Worm (Caenorhabditis elegans) whole organism, L4/young adult: Measurements from ENCODE around the gene M70.5.
"Not testable (repeated sequence)": the region's sequence is repeated elsewhere in the genome, so short reads cannot be mapped to it uniquely, and the experiment has no call there.

ENCODE experiments used
- W03F9.2 ChIP-seq: fragments of 150-350 bp; optimal IDR thresholded peaks from 2 replicates; lab custom pipeline; 2014; ENCODE audit warnings: missing biosample characterization, missing genetic modification characterization
- dao-5 ChIP-seq: sonication (generic microtip); optimal IDR thresholded peaks from 2 replicates; lab custom pipeline; 2016; ENCODE audit warnings: missing genotype, missing genetic modification characterization, moderate library complexity, missing compliant biosample characterization
- him-1 ChIP-seq: sonication (generic microtip); optimal IDR thresholded peaks from 2 replicates; lab custom pipeline; 2016; ENCODE audit warnings: missing genotype, missing genetic modification reagents, missing genetic modification characterization, missing compliant biosample characterization

M70.5 gene

DNA sequence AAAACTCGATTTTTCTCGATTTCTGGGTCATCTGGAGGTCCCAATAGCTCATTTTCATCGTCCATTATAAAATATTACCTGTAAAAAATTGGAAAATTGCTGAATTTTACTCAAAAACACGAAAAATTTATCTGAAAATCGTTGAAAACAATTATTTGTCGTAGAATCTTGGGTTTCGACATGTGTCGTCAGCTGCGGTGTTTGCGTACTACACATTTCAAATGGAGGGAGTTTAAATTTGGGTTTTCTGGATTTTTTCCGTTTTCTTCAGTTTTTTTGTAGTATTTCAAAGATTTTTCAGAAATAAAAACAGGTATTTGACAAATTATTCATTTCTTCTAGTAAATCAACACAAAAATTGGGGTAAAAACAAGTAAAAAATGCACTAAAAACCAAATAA is at the start of gene M70.5:
TSS of gene M70.5 (minus strand) at position 78 of the 400 bp plus-strand sequence.
- TF ChIP-seq him-1 (tag; lab: Kevin White, UChicago); dao-5; W03F9.2 (tag; lab: Kevin White, UChicago): not testable (repeated sequence)

DNA sequence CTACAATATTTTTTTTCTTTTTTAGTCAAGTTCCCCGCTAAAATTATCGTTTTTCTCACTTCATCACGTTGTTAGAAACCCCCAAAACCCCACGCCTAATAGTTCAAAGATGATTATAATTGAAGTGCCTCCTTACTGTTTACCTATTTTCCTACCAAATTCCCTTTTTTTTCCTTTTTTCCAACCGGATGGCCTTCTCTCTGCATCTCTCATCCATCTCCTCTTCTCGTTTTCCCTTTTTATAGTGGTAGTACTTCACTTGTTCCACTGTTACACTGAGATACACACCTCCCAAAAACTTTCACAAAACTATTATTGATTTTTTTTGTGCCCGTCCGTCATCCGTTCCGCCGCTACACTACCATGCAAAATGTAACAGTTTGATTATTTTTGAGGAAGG is 47.6 kb upstream of the M70.5 start, which contains the start of gene nsy-4:
TSS of gene nsy-4 (plus strand) at position 274 of the 400 bp plus-strand sequence.
- no peak for TF ChIP-seq W03F9.2 (tag; lab: Kevin White, UChicago)
- no peak for TF ChIP-seq dao-5
- no peak for TF ChIP-seq him-1 (tag; lab: Kevin White, UChicago)

DNA sequence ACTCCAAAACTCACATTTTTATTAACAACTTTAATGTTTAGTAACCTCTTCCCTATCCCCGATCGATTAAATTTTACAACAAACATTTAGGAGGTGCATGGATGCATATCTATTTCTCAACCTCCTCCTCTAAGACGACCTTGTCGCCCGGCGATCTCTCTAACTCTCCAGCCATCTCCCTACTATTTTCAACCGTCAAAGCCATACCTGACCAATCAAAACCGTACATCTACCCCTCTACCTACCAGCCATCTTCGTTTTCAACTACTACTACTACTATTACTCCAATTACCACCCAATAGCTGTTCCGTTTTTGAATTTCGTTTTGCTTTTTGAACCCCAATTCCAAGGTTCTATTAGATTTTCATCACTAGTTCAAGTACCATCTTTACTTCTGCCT is 46.1 kb upstream of the M70.5 start:
- no peak for TF ChIP-seq dao-5
- no peak for TF ChIP-seq him-1 (tag; lab: Kevin White, UChicago)
- no peak for TF ChIP-seq W03F9.2 (tag; lab: Kevin White, UChicago)

DNA sequence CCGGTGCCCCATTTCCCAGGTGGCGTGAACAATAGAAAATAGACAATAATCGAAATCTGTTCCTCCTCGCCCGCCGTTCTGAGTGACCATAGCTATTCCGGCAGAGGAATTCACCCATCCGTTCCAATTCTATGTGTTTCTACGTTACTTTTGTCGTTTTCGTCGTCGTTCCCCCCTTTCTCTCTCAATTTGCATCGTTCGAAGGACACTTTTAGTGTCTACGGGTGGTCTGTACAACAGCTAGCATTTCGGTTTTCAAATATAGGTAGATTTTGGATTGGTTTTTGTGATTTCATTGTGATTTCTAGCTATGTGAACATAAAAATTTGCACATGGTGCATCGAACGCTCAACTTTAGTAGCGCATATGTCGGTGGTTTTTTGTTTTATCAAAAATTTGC is 44.6 kb upstream of the M70.5 start:
- TF ChIP-seq him-1 (tag; lab: Kevin White, UChicago), result no peak
- TF ChIP-seq W03F9.2 (tag; lab: Kevin White, UChicago), result no peak
- no peak for TF ChIP-seq dao-5

DNA sequence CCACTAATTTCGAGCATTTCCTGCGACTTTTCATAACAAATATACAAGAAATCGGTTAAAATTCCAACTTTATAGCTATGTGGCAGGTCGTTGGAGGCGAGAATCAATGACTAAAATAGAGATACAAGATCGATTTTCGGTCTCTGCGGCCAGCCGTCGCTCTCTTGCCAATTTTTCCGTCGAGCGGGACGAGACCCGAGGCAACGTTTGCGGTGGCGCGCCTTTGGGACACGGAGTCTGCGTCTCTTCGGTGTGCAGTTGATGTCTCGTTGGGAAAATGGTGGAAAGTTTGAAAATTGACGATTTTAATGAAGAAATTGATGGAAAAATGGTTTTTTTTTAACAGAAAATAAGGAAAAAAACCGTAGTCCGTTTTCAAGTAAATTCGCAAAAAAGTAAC is 41.4 kb upstream of the M70.5 start:
- TF ChIP-seq him-1 (tag; lab: Kevin White, UChicago) (no peak), dao-5 (no peak), W03F9.2 (tag; lab: Kevin White, UChicago) (no peak)

DNA sequence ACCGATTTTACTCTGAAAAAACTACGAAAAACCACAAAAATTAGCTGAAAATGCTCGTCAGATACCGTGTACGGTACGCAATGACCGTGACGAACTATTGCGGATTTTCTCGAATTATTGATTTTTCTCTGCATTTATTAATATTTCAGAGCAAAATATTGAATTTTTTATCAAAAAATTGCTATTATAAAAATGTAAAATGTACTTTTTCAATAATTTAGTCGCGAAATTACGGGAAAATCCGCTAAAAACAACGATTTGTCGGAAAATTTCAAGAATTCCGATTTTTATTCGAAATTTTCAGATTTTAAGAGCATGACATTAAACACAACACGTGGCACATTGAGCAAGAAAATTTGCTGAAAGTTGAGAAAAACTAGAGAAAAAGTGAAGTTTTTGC is 40.9 kb upstream of the M70.5 start, which contains the start of gene Y38F2AL.12:
TSS of gene Y38F2AL.12 (plus strand) at position 301 of the 400 bp plus-strand sequence.
- no peak for TF ChIP-seq W03F9.2 (tag; lab: Kevin White, UChicago)
- TF ChIP-seq him-1 (tag; lab: Kevin White, UChicago), result no peak
- no peak for TF ChIP-seq dao-5

DNA sequence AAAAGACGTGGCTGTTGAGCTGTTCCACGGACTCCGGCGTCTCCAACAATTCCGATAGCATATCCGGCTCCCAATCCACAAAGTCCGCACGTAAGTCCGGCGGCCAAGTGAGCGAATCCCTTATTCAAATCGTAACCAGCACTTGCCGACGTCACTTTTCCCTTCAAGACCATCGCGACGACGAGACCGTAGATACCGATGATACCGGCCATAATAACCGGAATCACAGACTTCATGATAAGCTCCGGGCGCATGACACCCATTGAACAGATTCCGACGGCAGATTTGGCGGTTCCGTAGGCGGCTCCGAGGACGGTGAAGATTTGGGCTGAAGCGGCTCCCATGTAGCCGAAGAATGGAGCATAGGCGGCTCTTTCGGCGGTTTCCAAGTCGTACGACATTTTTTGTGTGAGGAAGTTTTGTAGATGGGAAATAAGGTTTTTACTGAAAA is 40.1 kb upstream of the M70.5 start, which contains the start of gene vha-3:
TSS of gene vha-3 (minus strand) at position 401 of the 451 bp plus-strand sequence.
- TF ChIP-seq him-1 (tag; lab: Kevin White, UChicago), result no peak
- no peak for TF ChIP-seq W03F9.2 (tag; lab: Kevin White, UChicago)

DNA sequence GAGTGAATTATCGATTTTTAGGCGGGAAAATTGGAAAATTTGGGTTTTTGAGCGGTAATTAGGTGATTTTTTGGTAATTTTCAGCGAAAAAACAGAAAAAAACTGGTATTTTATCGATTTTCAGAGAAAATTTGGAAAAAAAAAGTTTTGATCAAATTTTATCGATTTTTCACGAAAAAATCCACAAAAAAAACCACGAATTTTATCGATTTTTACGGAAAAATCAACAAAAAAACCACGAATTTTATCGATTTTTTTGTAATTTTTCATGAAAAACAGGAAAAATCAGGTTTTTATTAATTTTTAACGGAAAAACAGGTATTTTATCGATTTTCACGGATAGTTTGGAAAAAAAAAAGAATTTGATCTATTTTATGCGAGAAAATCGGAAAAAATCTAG is 39.4 kb upstream of the M70.5 start:
- TF ChIP-seq W03F9.2 (tag; lab: Kevin White, UChicago) (no peak), him-1 (tag; lab: Kevin White, UChicago) (no peak), dao-5 (no peak)

DNA sequence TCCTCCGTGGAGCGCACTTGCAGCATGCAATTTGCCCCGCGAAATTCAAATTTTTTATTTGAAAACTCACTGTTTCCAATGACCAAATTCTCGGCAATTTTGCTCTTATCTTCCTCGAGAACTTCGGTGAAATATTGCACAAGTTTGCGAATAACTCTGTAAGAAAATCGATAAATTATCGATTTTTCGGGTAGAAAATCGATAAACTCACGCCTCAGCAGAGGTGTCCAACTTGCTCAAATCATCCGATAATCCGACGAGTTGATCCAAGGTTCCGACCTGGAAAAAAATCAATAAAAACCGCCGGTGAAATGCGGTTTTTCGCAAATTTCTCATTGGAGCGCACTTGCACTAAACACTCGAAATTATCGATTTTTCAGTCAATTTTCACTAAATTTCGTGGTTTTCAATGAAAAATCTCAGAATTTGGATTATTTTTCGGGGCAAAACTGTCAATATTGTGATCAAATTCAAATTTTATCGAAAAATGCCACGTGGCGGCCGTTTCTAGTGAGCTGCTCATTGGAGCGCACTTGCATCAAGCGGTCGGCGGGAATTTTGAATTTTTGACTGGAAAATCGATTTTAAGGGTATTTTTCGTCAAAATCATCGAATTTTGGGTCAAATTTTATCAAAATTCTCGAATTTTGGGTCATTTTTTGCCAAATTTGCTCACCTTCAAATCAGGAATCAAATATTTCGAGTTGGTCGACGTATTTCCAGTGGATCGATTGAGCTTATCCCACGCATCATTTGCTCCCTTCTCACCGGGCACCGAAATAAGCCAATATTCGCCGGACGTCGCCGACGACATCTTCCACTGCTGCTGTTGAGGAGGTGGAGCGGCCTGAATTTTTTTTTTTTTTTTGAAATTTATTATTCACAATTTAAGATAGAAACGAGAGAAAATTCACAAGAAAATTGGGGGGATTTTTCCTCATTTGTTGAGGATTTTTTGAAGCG is 38.6 kb upstream of the M70.5 start, which contains the start of gene vha-11:
TSS of gene vha-11 (minus strand) at position 847 of the 963 bp plus-strand sequence.
- TF ChIP-seq W03F9.2 (tag; lab: Kevin White, UChicago) (no peak), dao-5 (no peak), him-1 (tag; lab: Kevin White, UChicago) (no peak)

DNA sequence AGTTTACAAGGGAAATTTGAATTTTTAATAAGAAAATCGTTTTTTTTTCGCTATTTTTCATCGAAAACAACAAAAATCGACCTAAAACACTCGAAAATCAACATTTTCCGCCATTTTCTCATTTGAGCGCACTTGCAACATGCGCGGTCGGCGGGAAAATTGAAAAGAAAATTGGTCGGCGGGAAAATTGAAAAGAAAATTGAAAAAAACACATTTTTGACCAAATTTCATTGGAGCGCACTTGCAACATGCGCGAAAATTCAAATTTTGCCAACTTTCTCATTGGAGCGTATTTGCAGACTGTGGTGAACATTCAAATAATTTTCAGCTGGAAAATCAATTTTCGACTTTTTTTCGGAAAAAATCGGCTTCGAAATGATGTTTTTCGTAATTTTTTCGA is 36.1 kb upstream of the M70.5 start:
- no peak for TF ChIP-seq him-1 (tag; lab: Kevin White, UChicago)
- no peak for TF ChIP-seq W03F9.2 (tag; lab: Kevin White, UChicago)
- TF ChIP-seq dao-5, result no peak

DNA sequence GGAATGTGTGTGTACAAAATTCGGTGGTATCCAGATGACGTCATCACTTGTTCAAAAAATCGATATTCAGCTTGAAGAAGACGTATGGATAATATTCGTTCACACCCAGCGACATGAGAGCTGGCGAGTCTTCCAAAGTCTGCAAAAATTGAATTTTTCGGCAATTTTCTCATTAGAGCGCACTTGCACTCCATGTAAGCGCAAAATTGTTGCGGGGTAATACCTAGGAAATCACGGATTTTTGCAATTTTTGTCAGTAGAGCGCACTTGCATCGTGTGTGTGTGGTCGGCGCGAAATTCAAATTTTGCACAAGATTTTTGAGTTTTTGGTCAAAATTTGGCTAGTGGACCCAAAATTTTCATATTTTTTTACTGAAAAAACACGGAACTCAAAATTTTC is 32.8 kb upstream of the M70.5 start:
- TF ChIP-seq dao-5 (no peak), him-1 (tag; lab: Kevin White, UChicago) (no peak), W03F9.2 (tag; lab: Kevin White, UChicago) (no peak)

DNA sequence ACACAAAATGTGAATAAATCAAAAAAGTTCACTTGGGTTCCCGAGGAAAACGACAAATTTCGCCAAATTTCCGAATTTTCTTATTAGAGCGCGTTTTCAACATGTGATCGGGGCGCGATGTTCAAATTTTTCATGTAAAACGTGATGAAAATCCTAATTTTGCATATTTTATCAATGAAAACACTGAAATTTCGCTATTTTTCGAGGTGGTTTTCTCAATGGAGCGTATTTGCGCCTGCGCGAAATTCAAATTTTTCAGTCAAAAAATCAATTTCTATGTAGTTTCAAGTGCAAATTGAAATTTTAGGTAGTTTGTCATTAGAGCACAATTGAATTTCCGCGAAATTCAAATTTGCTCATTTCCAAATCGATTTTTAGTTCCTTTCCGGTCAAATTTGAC is 32.0 kb upstream of the M70.5 start:
- no peak for TF ChIP-seq him-1 (tag; lab: Kevin White, UChicago)
- no peak for TF ChIP-seq W03F9.2 (tag; lab: Kevin White, UChicago)
- TF ChIP-seq dao-5, result no peak

DNA sequence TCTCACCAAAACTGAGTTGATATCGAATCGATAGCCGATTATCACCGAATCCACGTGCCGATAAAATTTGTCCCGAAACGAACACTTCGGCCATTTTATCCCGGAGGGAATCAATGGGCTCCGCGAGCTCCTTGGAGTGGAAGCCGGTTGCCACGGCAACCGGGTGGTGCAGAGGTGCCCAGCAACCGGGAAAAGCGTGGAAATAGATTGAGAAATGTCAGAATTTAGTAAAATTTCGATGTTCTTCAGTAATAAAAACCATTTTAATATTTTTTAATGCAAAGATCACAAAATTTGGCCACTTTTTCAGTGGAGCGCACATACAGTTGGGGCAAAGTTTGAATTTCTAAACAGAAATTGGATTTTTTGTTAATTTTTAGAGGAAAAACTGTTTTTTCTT is 31.0 kb upstream of the M70.5 start, which contains the start of gene mksr-2:
TSS of gene mksr-2 (minus strand) at position 101 of the 400 bp plus-strand sequence.
- TF ChIP-seq him-1 (tag; lab: Kevin White, UChicago) (no peak), W03F9.2 (tag; lab: Kevin White, UChicago) (no peak)

DNA sequence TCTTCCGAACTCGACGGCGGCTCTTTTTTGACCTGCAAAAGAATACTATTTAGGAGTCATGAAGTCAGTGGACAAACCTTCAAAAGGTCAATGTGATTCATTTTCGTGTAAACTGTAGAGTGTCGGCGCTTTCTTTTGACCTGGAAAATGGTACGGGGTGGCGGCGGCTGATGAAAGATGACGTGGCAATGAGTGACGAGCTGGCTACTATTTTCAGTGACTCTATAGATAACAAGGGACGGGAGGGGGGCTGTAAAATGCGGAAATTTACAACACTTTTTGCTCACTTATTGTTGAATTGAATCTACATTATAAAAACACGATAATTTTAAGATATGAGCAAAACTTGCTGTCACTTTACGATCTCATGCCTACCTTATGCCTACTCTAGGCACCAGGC is 24.8 kb upstream of the M70.5 start, which contains the start of gene lin-1:
TSS of gene lin-1 (minus strand) at position 101 of the 400 bp plus-strand sequence.
- TF ChIP-seq dao-5 (no peak), W03F9.2 (tag; lab: Kevin White, UChicago) (no peak), him-1 (tag; lab: Kevin White, UChicago) (no peak)
